Fruit fly (Drosophila melanogaster): ENCODE measurements around the gene GstD3.

The GstD3 gene

DNA sequence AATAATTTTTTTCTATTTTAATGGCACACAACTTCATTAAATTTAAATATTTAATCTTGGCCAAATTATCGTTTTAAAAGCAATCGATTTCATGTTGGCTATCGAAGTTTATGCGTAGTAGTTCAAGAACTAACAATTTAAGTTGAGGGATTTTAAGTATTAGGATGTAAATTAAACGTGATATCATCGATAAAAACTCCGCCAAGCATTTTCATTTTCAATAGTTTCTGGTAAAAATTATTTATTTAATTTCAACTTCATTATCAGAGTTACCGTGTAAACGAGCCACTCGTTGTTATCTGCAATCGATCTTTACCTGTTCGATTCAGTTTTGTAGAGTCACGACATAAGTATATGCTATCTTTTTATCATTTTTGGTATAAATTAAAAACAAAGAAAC, 30.1 kb downstream of the GstD3 start (continued):
- TF ChIP-seq CG11398 (GFP tag; optimal IDR thresholded peaks at IDR 0.05), result peak; percentile 88
- TF ChIP-seq Mad (GFP tag; optimal IDR thresholded peaks at IDR 0.05), result peak; percentile 94
- TF ChIP-seq gcm2 (GFP tag; optimal IDR thresholded peaks at IDR 0.05), result peak; percentile 92
- peak; percentile 92 for TF ChIP-seq Nf-YC (tag; optimal IDR thresholded peaks at IDR 0.05)
- peak; percentile 94 for TF ChIP-seq CG5953 (GFP tag; IDR thresholded peaks at IDR 0.05)
- peak; percentile 95 for TF ChIP-seq chn (GFP tag; optimal IDR thresholded peaks at IDR 0.05)
- TF ChIP-seq CG13296 (GFP tag; optimal IDR thresholded peaks at IDR 0.05), result peak; percentile 99
- TF ChIP-seq Pdp1 (GFP tag; optimal IDR thresholded peaks at IDR 0.05), result peak; percentile 94 to 96
- no peak for TF ChIP-seq nerfin-2 (GFP tag; IDR thresholded peaks at IDR 0.05; ENCODE audit: partially characterized antibody)
- no peak for TF ChIP-seq cad (GFP tag; optimal IDR thresholded peaks at IDR 0.05)
- peak; percentile 98 for TF ChIP-seq CG12219 (GFP tag; optimal IDR thresholded peaks at IDR 0.05)
- TF ChIP-seq chinmo (GFP tag; IDR thresholded peaks at IDR 0.05; ENCODE audit: partially characterized antibody), result no peak
- peak in 1 of 2 experiments; percentile 67 for TF ChIP-seq crp (GFP tag; optimal IDR thresholded peaks at IDR 0.05)
- peak; percentile 97 for TF ChIP-seq CG1603 (tag; optimal IDR thresholded peaks at IDR 0.05)
- peak; percentile 99 for TF ChIP-seq scrt (GFP tag; optimal IDR thresholded peaks at IDR 0.05)
- peak; percentile 97 for TF ChIP-seq CG14014 (GFP tag; IDR thresholded peaks at IDR 0.05)
- peak; percentile 98 for TF ChIP-seq B-H2 (GFP tag; optimal IDR thresholded peaks at IDR 0.05)
- peak; percentile 100 for TF ChIP-seq CG34376 (GFP tag; optimal IDR thresholded peaks at IDR 0.05)
- TF ChIP-seq kni (GFP tag; optimal IDR thresholded peaks at IDR 0.05), result peak; percentile 99
- peak; percentile 71; the same call in 1 of the 2 replicates for TF ChIP-seq CG13287 (GFP tag; IDR thresholded peaks at IDR 0.05; ENCODE audit: partially characterized antibody)
- TF ChIP-seq CG9932 (GFP tag; IDR thresholded peaks at IDR 0.05), result no peak; the same call in 1 of the 2 replicates
- TF ChIP-seq gt (GFP tag; IDR thresholded peaks at IDR 0.05), result peak; percentile 85
- TF ChIP-seq CG12104 (GFP tag; optimal IDR thresholded peaks at IDR 0.05), result peak; percentile 98
- peak; percentile 95 for TF ChIP-seq tgo (GFP tag; IDR thresholded peaks at IDR 0.05)
- peak; percentile 99 for TF ChIP-seq nau (GFP tag; optimal IDR thresholded peaks at IDR 0.05)
- peak; percentile 99 for TF ChIP-seq CG4854 (GFP tag; optimal IDR thresholded peaks at IDR 0.05)
- peak; percentile 93 for TF ChIP-seq Drgx (GFP tag; IDR thresholded peaks at IDR 0.05)
- TF ChIP-seq Eip74EF (GFP tag; optimal IDR thresholded peaks at IDR 0.05), result peak in 1 of 2 experiments; percentile 98
- no peak for TF ChIP-seq ato (GFP tag; IDR thresholded peaks at IDR 0.05; ENCODE audit: partially characterized antibody)
- no peak for TF ChIP-seq Sin3A (optimal IDR thresholded peaks at IDR 0.05)
- no peak for TF ChIP-seq tna (GFP tag; IDR thresholded peaks at IDR 0.05; ENCODE audit: partially characterized antibody)
- TF ChIP-seq psq (GFP tag; optimal IDR thresholded peaks at IDR 0.05), result peak; percentile 87
- peak; percentile 99 for TF ChIP-seq gem (tag; optimal IDR thresholded peaks at IDR 0.05)
- peak; percentile 92 for TF ChIP-seq CG12942 (GFP tag; optimal IDR thresholded peaks at IDR 0.05)
- peak; percentile 95 for TF ChIP-seq CG11696 (GFP tag; IDR thresholded peaks at IDR 0.05)
- peak; percentile 77 for TF ChIP-seq Adf1 (GFP tag; IDR thresholded peaks at IDR 0.05)
- TF ChIP-seq CG16815 (GFP tag; optimal IDR thresholded peaks at IDR 0.05), result peak; percentile 84
- TF ChIP-seq fd102C (GFP tag; optimal IDR thresholded peaks at IDR 0.05), result peak; percentile 92
- peak; percentile 94 for TF ChIP-seq Mrtf (GFP tag; IDR thresholded peaks at IDR 0.05)
- TF ChIP-seq NFAT (GFP tag; IDR thresholded peaks at IDR 0.05), result peak; percentile 92
- TF ChIP-seq Stat92E (GFP tag; optimal IDR thresholded peaks at IDR 0.05), result peak in 1 of 3 experiments; percentile 95
- peak; percentile 91 for TF ChIP-seq CG2116 (GFP tag; optimal IDR thresholded peaks at IDR 0.05)
- peak; percentile 97 for TF ChIP-seq emc (GFP tag; optimal IDR thresholded peaks at IDR 0.05)
- peak; percentile 75 for TF ChIP-seq shn (GFP tag; optimal IDR thresholded peaks at IDR 0.05)
- TF ChIP-seq sisA (GFP tag; IDR thresholded peaks at IDR 0.05), result peak; percentile 89
- peak; percentile 92 for TF ChIP-seq wor (GFP tag; IDR thresholded peaks at IDR 0.05)
- no peak for TF ChIP-seq hkb (optimal IDR thresholded peaks at IDR 0.05)
- peak; percentile 99 for TF ChIP-seq hkb (GFP tag; IDR thresholded peaks at IDR 0.05)
- peak; percentile 98 for TF ChIP-seq grn (GFP tag; optimal IDR thresholded peaks at IDR 0.05)
- TF ChIP-seq CG1647 (GFP tag; optimal IDR thresholded peaks at IDR 0.05), result peak; percentile 98
- peak; percentile 90 for TF ChIP-seq CG31224 (GFP tag; IDR thresholded peaks at IDR 0.05)
